Worm (Caenorhabditis elegans) whole organism, young adult: ENCODE results near the gene R04F11.3.

ENCODE experiments used
- B0019.2 ChIP-seq: fragments of 200-800 bp; sonication (Bioruptor generic); conservative IDR thresholded peaks from 2 replicates; pipeline ENCODE4 v1.3.6; 2022; ENCODE audit warnings: missing genetic modification reagents, missing genetic modification characterization, missing compliant biosample characterization
- C17E4.6 ChIP-seq: fragments of 200-800 bp; sonication (Bioruptor generic); IDR thresholded peaks from 2 replicates; pipeline ENCODE4 v1.3.6; 2022; ENCODE audit warnings: missing genetic modification reagents, missing genetic modification characterization, missing compliant biosample characterization
- D2030.7 ChIP-seq: fragments of 200-800 bp; sonication (Bioruptor generic); IDR thresholded peaks from 2 replicates; pipeline ENCODE4 v1.3.6; 2022; ENCODE audit warnings: missing genetic modification reagents, missing genetic modification characterization, missing compliant biosample characterization
- F10E7.11 ChIP-seq: sonication (generic microtip); optimal IDR thresholded peaks from 2 replicates; lab custom pipeline; 2017; ENCODE audit warnings: mild to moderate bottlenecking, missing genetic modification characterization, moderate library complexity, missing compliant biosample characterization
- F33H1.4 ChIP-seq: fragments of 200-800 bp; sonication (Bioruptor generic); IDR thresholded peaks from 2 replicates; pipeline ENCODE4 v1.3.6; 2022; ENCODE audit warnings: missing genetic modification reagents, missing genetic modification characterization, missing compliant biosample characterization
- F37B4.10 ChIP-seq: fragments of 200-800 bp; sonication (Bioruptor generic); IDR thresholded peaks from 2 replicates; pipeline ENCODE4 v1.3.6; 2022; ENCODE audit warnings: missing genetic modification characterization, missing compliant biosample characterization
- Y67H2A.10 ChIP-seq: fragments of 200-800 bp; sonication (Bioruptor generic); conservative IDR thresholded peaks from 2 replicates; pipeline ENCODE4 v1.3.6; 2022; ENCODE audit warnings: missing genetic modification reagents, missing genetic modification characterization, missing compliant biosample characterization
- ZK185.1 ChIP-seq: sonication (generic microtip); optimal IDR thresholded peaks from 2 replicates; lab custom pipeline; 2016; ENCODE audit warnings: mild to moderate bottlenecking, missing genetic modification characterization, missing compliant biosample characterization; ENCODE audit not compliant: poor library complexity, severe bottlenecking
- akir-1 ChIP-seq: fragments of 200-800 bp; sonication (Bioruptor generic); optimal IDR thresholded peaks from 2 replicates; lab custom pipeline; 2018; ENCODE audit warnings: mild to moderate bottlenecking, missing genetic modification characterization, moderate library complexity, missing compliant biosample characterization
- bed-2 ChIP-seq: fragments of 200-800 bp; sonication (Bioruptor generic); IDR thresholded peaks from 2 replicates; pipeline ENCODE4 v1.3.6; 2022; ENCODE audit warnings: missing genetic modification reagents, missing genetic modification characterization, missing compliant biosample characterization
- cebp-1 ChIP-seq, 2 experiments: fragments of 200-800 bp in 1 of 2; sonication (Bioruptor generic) in 1 of 2; sonication (generic microtip) in 1 of 2; IDR thresholded peaks in 1 of 2; optimal IDR thresholded peaks in 1 of 2; 2 replicates each; pipeline versions ENCODE4 v1.3.6 to Lab custom; 2017 to 2022; ENCODE audit warnings: missing compliant biosample characterization in 2 of 2, missing genetic modification characterization in 2 of 2, mild to moderate bottlenecking in 1 of 2, missing genetic modification reagents in 1 of 2, moderate library complexity in 1 of 2
- ceh-91 ChIP-seq: fragments of 200-800 bp; sonication (Bioruptor generic); IDR thresholded peaks from 2 replicates; pipeline ENCODE4 v1.3.6; 2022; ENCODE audit warnings: missing genetic modification reagents, missing genetic modification characterization, missing compliant biosample characterization
- dox-1 ChIP-seq: fragments of 200-800 bp; sonication (Bioruptor generic); IDR thresholded peaks from 2 replicates; pipeline ENCODE4 v1.3.6; 2022; ENCODE audit warnings: missing genetic modification reagents, missing genetic modification characterization, missing compliant biosample characterization
- dpl-1 ChIP-seq: fragments of 150-350 bp; optimal IDR thresholded peaks from 2 replicates; lab custom pipeline; 2014; ENCODE audit warnings: missing biosample characterization, missing genetic modification reagents, missing genetic modification characterization
- egrh-3 ChIP-seq: fragments of 200-800 bp; sonication (Bioruptor generic); IDR thresholded peaks from 2 replicates; pipeline ENCODE4 v1.3.6; 2022; ENCODE audit warnings: missing genetic modification reagents, missing genetic modification characterization, missing compliant biosample characterization
- hmg-1.2 ChIP-seq: fragments of 200-800 bp; sonication (Bioruptor generic); IDR thresholded peaks from 2 replicates; pipeline ENCODE4 v1.3.6; 2022; ENCODE audit warnings: missing genetic modification reagents, missing genetic modification characterization, missing compliant biosample characterization
- hmg-20 ChIP-seq: fragments of 200-800 bp; sonication (Bioruptor generic); IDR thresholded peaks from 2 replicates; pipeline ENCODE4 v1.3.6; 2022; ENCODE audit warnings: missing genetic modification reagents, missing genetic modification characterization, missing compliant biosample characterization
- hsf-1 ChIP-seq: fragments of 200-800 bp; sonication (Bioruptor generic); IDR thresholded peaks from 2 replicates; pipeline ENCODE4 v1.3.6; 2022; ENCODE audit warnings: missing genetic modification reagents, missing genetic modification characterization, missing compliant biosample characterization
- lin-35 ChIP-seq, 3 experiments: fragments of 150-350 bp in 2 of 3; sonication (generic microtip) in 1 of 3; optimal IDR thresholded peaks; 2 replicates each; lab custom pipeline; 2014 to 2018; ENCODE audit warnings: missing biosample characterization in 3 of 3, missing genetic modification characterization in 3 of 3, missing genetic modification reagents in 3 of 3
- lin-40 ChIP-seq: sonication (generic microtip); optimal IDR thresholded peaks from 2 replicates; lab custom pipeline; 2016; ENCODE audit warnings: missing genetic modification characterization, mild to moderate bottlenecking, missing compliant biosample characterization, missing genotype, missing genetic modification reagents
- lin-54 ChIP-seq: fragments of 200-800 bp; sonication (Bioruptor generic); optimal IDR thresholded peaks from 2 replicates; lab custom pipeline; 2018; ENCODE audit warnings: mild to moderate bottlenecking, missing genetic modification characterization, missing compliant biosample characterization
- lsl-1 ChIP-seq: fragments of 200-800 bp; sonication (Bioruptor generic); optimal IDR thresholded peaks from 2 replicates; lab custom pipeline; 2018; ENCODE audit warnings: mild to moderate bottlenecking, missing genetic modification characterization, moderate library complexity, missing compliant biosample characterization
- madf-3 ChIP-seq: fragments of 200-800 bp; sonication (Bioruptor generic); IDR thresholded peaks from 2 replicates; pipeline ENCODE4 v1.3.6; 2022; ENCODE audit warnings: missing genetic modification reagents, missing genetic modification characterization, missing compliant biosample characterization
- madf-6 ChIP-seq: fragments of 200-800 bp; sonication (Bioruptor generic); IDR thresholded peaks from 2 replicates; pipeline ENCODE4 v1.3.6; 2022; ENCODE audit warnings: missing genetic modification reagents, missing genetic modification characterization, missing compliant biosample characterization
- madf-8 ChIP-seq: fragments of 200-800 bp; sonication (Bioruptor generic); conservative IDR thresholded peaks from 2 replicates; pipeline ENCODE4 v1.3.6; 2022; ENCODE audit warnings: missing genetic modification reagents, missing genetic modification characterization, missing compliant biosample characterization
- mcd-1 ChIP-seq: fragments of 200-800 bp; sonication (Bioruptor generic); IDR thresholded peaks from 2 replicates; pipeline ENCODE4 v1.3.6; 2022; ENCODE audit warnings: missing genetic modification reagents, missing genetic modification characterization, missing compliant biosample characterization
- mes-4 ChIP-seq: sonication (generic microtip); optimal IDR thresholded peaks from 2 replicates; lab custom pipeline; 2016; ENCODE audit warnings: missing genotype, missing genetic modification characterization, missing compliant biosample characterization
- nfya-1 ChIP-seq: sonication (generic microtip); optimal IDR thresholded peaks from 2 replicates; lab custom pipeline; 2017; ENCODE audit warnings: antibody characterized with exemption, missing compliant biosample characterization, missing genetic modification characterization, borderline replicate concordance; ENCODE audit not compliant: insufficient read depth
- nfya-2 ChIP-seq: fragments of 200-800 bp; sonication (Bioruptor generic); IDR thresholded peaks from 2 replicates; pipeline ENCODE4 v1.3.6; 2022; ENCODE audit warnings: missing genetic modification reagents, missing genetic modification characterization, missing compliant biosample characterization
- nhr-90 ChIP-seq: sonication (generic microtip); optimal IDR thresholded peaks from 2 replicates; lab custom pipeline; 2016; ENCODE audit warnings: missing genotype, mild to moderate bottlenecking, missing genetic modification characterization, missing compliant biosample characterization
- pha-4 ChIP-seq: fragments of 150-350 bp; sonication (generic microtip); optimal IDR thresholded peaks from 2 replicates; lab custom pipeline; 2014; ENCODE audit warnings: missing biosample characterization, missing genetic modification reagents, missing genetic modification characterization
- rcor-1 ChIP-seq: fragments of 200-800 bp; sonication (Bioruptor generic); IDR thresholded peaks from 2 replicates; pipeline ENCODE4 v1.3.6; 2022; ENCODE audit warnings: missing genetic modification reagents, missing genetic modification characterization, missing compliant biosample characterization
- rec-8 ChIP-seq, 2 experiments: sonication (generic microtip); optimal IDR thresholded peaks; 2 replicates each; lab custom pipeline; 2016; ENCODE audit warnings: mild to moderate bottlenecking in 2 of 2, missing genetic modification characterization in 2 of 2, missing genetic modification reagents in 2 of 2, missing genotype in 2 of 2, missing biosample characterization in 1 of 2, missing compliant biosample characterization in 1 of 2, moderate library complexity in 1 of 2
- snpc-1.1 ChIP-seq: sonication (generic microtip); optimal IDR thresholded peaks from 2 replicates; lab custom pipeline; 2017; ENCODE audit warnings: missing genetic modification characterization, mild to moderate bottlenecking, missing compliant biosample characterization, antibody characterized with exemption, moderate library complexity, missing genotype, missing genetic modification reagents; ENCODE audit not compliant: insufficient read depth
- snpc-1.3 ChIP-seq: sonication (generic microtip); optimal IDR thresholded peaks from 2 replicates; lab custom pipeline; 2017; ENCODE audit warnings: missing genetic modification characterization, mild to moderate bottlenecking, missing compliant biosample characterization, antibody characterized with exemption, moderate library complexity, missing genotype, missing genetic modification reagents; ENCODE audit not compliant: insufficient read depth
- snpc-3.4 ChIP-seq: sonication (generic microtip); optimal IDR thresholded peaks from 2 replicates; lab custom pipeline; 2017; ENCODE audit warnings: missing genetic modification characterization, mild to moderate bottlenecking, missing compliant biosample characterization, antibody characterized with exemption, moderate library complexity, missing genotype, missing genetic modification reagents
- somi-1 ChIP-seq: fragments of 200-800 bp; sonication (Bioruptor generic); optimal IDR thresholded peaks from 2 replicates; lab custom pipeline; 2018; ENCODE audit warnings: mild to moderate bottlenecking, missing genetic modification characterization, missing compliant biosample characterization
- tbp1 ChIP-seq: fragments of 200-800 bp; sonication (Bioruptor generic); optimal IDR thresholded peaks from 2 replicates; lab custom pipeline; 2018; ENCODE audit warnings: mild to moderate bottlenecking, missing genetic modification characterization, missing compliant biosample characterization
- tlf-1 ChIP-seq: fragments of 200-800 bp; sonication (Bioruptor generic); optimal IDR thresholded peaks from 2 replicates; lab custom pipeline; 2018; ENCODE audit warnings: mild to moderate bottlenecking, missing genetic modification characterization, missing compliant biosample characterization
- ztf-18 ChIP-seq: sonication (generic microtip); optimal IDR thresholded peaks from 2 replicates; lab custom pipeline; 2016; ENCODE audit warnings: missing genotype, mild to moderate bottlenecking, missing genetic modification characterization, missing compliant biosample characterization
- ztf-3 ChIP-seq: fragments of 200-800 bp; sonication (Bioruptor generic); optimal IDR thresholded peaks from 2 replicates; lab custom pipeline; 2018; ENCODE audit warnings: mild to moderate bottlenecking, missing genetic modification characterization, missing compliant biosample characterization

The R04F11.3 gene

DNA sequence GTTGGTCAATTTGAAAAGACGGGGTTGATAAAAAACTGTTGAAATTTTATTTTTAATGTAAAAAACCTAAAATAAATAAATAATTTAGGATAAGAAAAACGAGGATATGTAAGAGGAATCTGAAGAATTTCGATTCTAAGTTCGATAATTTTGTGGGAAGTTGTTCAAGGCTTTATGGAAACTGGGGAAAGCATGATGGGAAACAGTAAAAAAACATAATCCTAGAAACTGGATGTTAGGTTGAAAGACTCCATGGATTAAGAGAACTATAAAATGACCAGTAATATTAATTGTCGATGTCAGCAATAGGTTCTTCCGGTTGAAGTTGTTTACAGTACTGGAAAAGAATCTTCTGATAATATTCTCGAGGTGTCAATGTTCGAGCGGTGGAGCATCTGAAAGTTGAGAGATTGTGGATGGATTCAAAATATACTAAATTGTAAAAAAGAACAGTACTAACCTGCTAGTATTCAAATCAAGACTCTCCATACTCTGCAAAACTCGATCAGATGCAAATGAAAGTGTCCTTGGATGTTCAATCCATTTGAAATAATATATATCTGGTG is 3.4 kb upstream of the R04F11.3 start (continued):
- TF ChIP-seq nhr-90 (tag; lab: Kevin White, UChicago) (no peak), B0019.2 (GFP tag; lab: Robert Waterston, UW) (no peak), D2030.7 (GFP tag; lab: Robert Waterston, UW) (no peak), F37B4.10 (GFP tag; lab: Robert Waterston, UW) (no peak), egrh-3 (GFP tag; lab: Robert Waterston, UW) (no peak), lsl-1 (GFP tag; lab: Kevin White, UChicago) (no peak), bed-2 (GFP tag; lab: Robert Waterston, UW) (no peak), akir-1 (GFP tag; lab: Kevin White, UChicago) (no peak), rec-8 (tag; optimal IDR thresholded peaks at IDR 0.05; lab: Kevin White, UChicago) (no peak), pha-4 (tag; lab: Kevin White, UChicago) (no peak), snpc-3.4 (tag; lab: Kevin White, UChicago) (peak; percentile 37)
- TF ChIP-seq, all 124 proteins: peak for 22

DNA sequence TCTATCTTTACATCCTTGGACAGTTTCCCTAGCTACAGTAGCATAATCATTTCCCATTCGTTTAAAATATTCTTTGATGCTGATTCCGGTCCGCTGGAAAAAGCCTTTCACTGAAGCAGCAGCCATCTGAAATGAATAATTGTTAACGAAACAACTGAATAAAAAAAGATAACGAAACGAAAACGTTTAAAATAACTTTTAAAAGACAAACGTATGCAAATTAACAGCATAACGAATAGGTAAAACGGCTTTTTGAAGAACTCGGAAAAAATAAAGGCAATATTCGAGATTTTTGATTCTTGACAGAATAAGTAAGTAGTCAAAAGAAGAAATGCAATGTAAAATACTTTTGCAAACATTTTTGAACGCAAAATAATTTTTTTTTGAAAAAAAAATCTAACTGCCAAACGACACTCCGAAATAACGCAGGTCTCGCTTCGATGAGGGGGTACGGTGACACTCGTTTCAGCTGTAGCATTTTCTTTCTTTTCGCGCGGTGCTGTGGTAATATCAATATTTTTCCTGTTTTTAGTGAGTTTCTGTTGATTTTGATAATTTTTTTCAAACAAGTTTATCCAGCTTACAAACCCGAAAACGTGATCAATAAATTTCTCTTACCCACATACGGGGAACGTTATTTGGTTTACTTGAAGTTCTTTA is 1.0 kb upstream of the R04F11.3 start, which contains the start of the genes R04F11.5 and R04F11.2:
R04F11.5 (minus strand) TSS at position 126 of the 660 bp plus-strand sequence.
R04F11.2 (plus strand) TSS at position 488 of the 660 bp plus-strand sequence.
- peak; percentile 20; the same call in 1 of the 2 replicates for TF ChIP-seq rcor-1
- TF ChIP-seq lin-54 (GFP tag; lab: Kevin White, UChicago), result peak; percentile 77
- TF ChIP-seq Y67H2A.10 (GFP tag; lab: Robert Waterston, UW), result no peak
- peak; percentile 81 for TF ChIP-seq ceh-91 (GFP tag; lab: Robert Waterston, UW)
- TF ChIP-seq mcd-1 (GFP tag; lab: Robert Waterston, UW), result peak; percentile 64
- TF ChIP-seq ztf-18 (tag; lab: Kevin White, UChicago), result peak; percentile 83
- peak; percentile 40 for TF ChIP-seq tlf-1 (GFP tag; lab: Kevin White, UChicago)
- TF ChIP-seq lsl-1 (GFP tag; lab: Kevin White, UChicago), result peak; percentile 95
- no peak for TF ChIP-seq nhr-90 (tag; lab: Kevin White, UChicago)
- peak; percentile 67 for TF ChIP-seq madf-8 (GFP tag; lab: Robert Waterston, UW)
- no peak for TF ChIP-seq C17E4.6 (GFP tag; lab: Robert Waterston, UW)
- 0 out of 2 replicates have a peak, but pooled peaks have one; percentile 55 for TF ChIP-seq hsf-1
- no peak for TF ChIP-seq nfya-2 (GFP tag; lab: Robert Waterston, UW)
- TF ChIP-seq snpc-1.3 (tag; lab: Kevin White, UChicago), result peak; percentile 83
- no peak for TF ChIP-seq F10E7.11 (tag; lab: Kevin White, UChicago)
- no peak for TF ChIP-seq hmg-20 (GFP tag; lab: Robert Waterston, UW)
- peak; percentile 44 for TF ChIP-seq ZK185.1 (tag; lab: Kevin White, UChicago)
- TF ChIP-seq D2030.7 (GFP tag; lab: Robert Waterston, UW), result peak; percentile 58
- TF ChIP-seq madf-6, result peak; percentile 88
- no peak for TF ChIP-seq cebp-1 (GFP tag; IDR thresholded peaks at IDR 0.05; lab: Robert Waterston, UW)
- peak; percentile 52 for TF ChIP-seq cebp-1 (tag; optimal IDR thresholded peaks at IDR 0.05; lab: Kevin White, UChicago)
- TF ChIP-seq tbp1 (GFP tag; lab: Kevin White, UChicago), result peak; percentile 60
- peak; percentile 94 for TF ChIP-seq F33H1.4
- peak; percentile 10 to 81 (median 15) for TF ChIP-seq lin-35 (GFP tag; optimal IDR thresholded peaks at IDR 0.05; lab: Kevin White, UChicago)
- TF ChIP-seq lin-40 (tag; lab: Kevin White, UChicago), result peak; percentile 54
- no peak for TF ChIP-seq rec-8 (tag; optimal IDR thresholded peaks at IDR 0.05; lab: Kevin White, UChicago)
- TF ChIP-seq dox-1, result peak; percentile 79
- no peak for TF ChIP-seq ztf-3 (GFP tag; lab: Kevin White, UChicago)
- TF ChIP-seq snpc-1.1 (tag; lab: Kevin White, UChicago), result peak; percentile 9
- peak; percentile 72 for TF ChIP-seq dpl-1 (GFP tag; lab: Kevin White, UChicago)
- no peak for TF ChIP-seq mes-4 (tag; lab: Kevin White, UChicago)
- no peak for TF ChIP-seq somi-1 (GFP tag; lab: Kevin White, UChicago)
- no peak for TF ChIP-seq nfya-1 (tag; lab: Kevin White, UChicago)
- TF ChIP-seq madf-3 (GFP tag; lab: Robert Waterston, UW), result 0 out of 2 replicates have a peak, but pooled peaks have one; percentile 60
- peak; percentile 58 for TF ChIP-seq hmg-1.2
